Worm (Caenorhabditis elegans) whole organism, young adult: ENCODE measurements around the gene glb-29.
A peak's percentile ranks its signal among the peaks of the same experiment; 100 is the strongest.

Experiments used
- B0019.2 ChIP-seq: fragments of 200-800 bp; sonication (Bioruptor generic); conservative IDR thresholded peaks from 2 replicates; pipeline ENCODE4 v1.3.6; 2022; ENCODE audit warnings: missing genetic modification reagents, missing genetic modification characterization, missing compliant biosample characterization
- D2030.7 ChIP-seq: fragments of 200-800 bp; sonication (Bioruptor generic); IDR thresholded peaks from 2 replicates; pipeline ENCODE4 v1.3.6; 2022; ENCODE audit warnings: missing genetic modification reagents, missing genetic modification characterization, missing compliant biosample characterization
- F10E7.11 ChIP-seq: sonication (generic microtip); optimal IDR thresholded peaks from 2 replicates; lab custom pipeline; 2017; ENCODE audit warnings: mild to moderate bottlenecking, missing genetic modification characterization, moderate library complexity, missing compliant biosample characterization
- F23B12.7 ChIP-seq: sonication (generic microtip); optimal IDR thresholded peaks from 2 replicates; lab custom pipeline; 2017; ENCODE audit warnings: missing genetic modification characterization, mild to moderate bottlenecking, missing compliant biosample characterization, antibody characterized with exemption, moderate library complexity; ENCODE audit not compliant: insufficient read depth
- F37B4.10 ChIP-seq: fragments of 200-800 bp; sonication (Bioruptor generic); IDR thresholded peaks from 2 replicates; pipeline ENCODE4 v1.3.6; 2022; ENCODE audit warnings: missing genetic modification characterization, missing compliant biosample characterization
- F55B11.4 ChIP-seq: sonication (generic microtip); optimal IDR thresholded peaks from 2 replicates; lab custom pipeline; 2016; ENCODE audit warnings: missing compliant biosample characterization, missing genetic modification characterization, borderline replicate concordance; ENCODE audit not compliant: insufficient read depth
- F57A8.1 ChIP-seq: fragments of 200-800 bp; sonication (Bioruptor generic); optimal IDR thresholded peaks from 2 replicates; lab custom pipeline; 2018; ENCODE audit warnings: mild to moderate bottlenecking, missing genetic modification characterization, moderate library complexity, missing compliant biosample characterization
- K11D2.4 ChIP-seq: fragments of 200-800 bp; sonication (Bioruptor generic); IDR thresholded peaks from 2 replicates; pipeline ENCODE4 v1.3.6; 2022; ENCODE audit warnings: missing genetic modification reagents, missing genetic modification characterization, missing compliant biosample characterization
- Y67H2A.10 ChIP-seq: fragments of 200-800 bp; sonication (Bioruptor generic); conservative IDR thresholded peaks from 2 replicates; pipeline ENCODE4 v1.3.6; 2022; ENCODE audit warnings: missing genetic modification reagents, missing genetic modification characterization, missing compliant biosample characterization
- akir-1 ChIP-seq: fragments of 200-800 bp; sonication (Bioruptor generic); optimal IDR thresholded peaks from 2 replicates; lab custom pipeline; 2018; ENCODE audit warnings: mild to moderate bottlenecking, missing genetic modification characterization, moderate library complexity, missing compliant biosample characterization
- ama-1 ChIP-seq, 3 experiments: fragments of 150-350 bp in 1 of 3; sonication (generic microtip) in 2 of 3; optimal IDR thresholded peaks; 2 replicates each; lab custom pipeline; 2014 to 2018; ENCODE audit warnings: missing biosample characterization in 2 of 3, missing genetic modification characterization in 2 of 3, missing genetic modification reagents in 2 of 3
- bed-1 ChIP-seq: fragments of 200-800 bp; sonication (Bioruptor generic); IDR thresholded peaks from 2 replicates; pipeline ENCODE4 v1.3.6; 2022; ENCODE audit warnings: missing genetic modification reagents, missing genetic modification characterization, missing compliant biosample characterization
- bed-2 ChIP-seq: fragments of 200-800 bp; sonication (Bioruptor generic); IDR thresholded peaks from 2 replicates; pipeline ENCODE4 v1.3.6; 2022; ENCODE audit warnings: missing genetic modification reagents, missing genetic modification characterization, missing compliant biosample characterization
- ccch-3 ChIP-seq: fragments of 200-800 bp; sonication (Bioruptor generic); optimal IDR thresholded peaks from 2 replicates; lab custom pipeline; 2018; ENCODE audit warnings: mild to moderate bottlenecking, missing genetic modification characterization, missing compliant biosample characterization
- cebp-1 ChIP-seq, 2 experiments: fragments of 200-800 bp in 1 of 2; sonication (Bioruptor generic) in 1 of 2; sonication (generic microtip) in 1 of 2; IDR thresholded peaks in 1 of 2; optimal IDR thresholded peaks in 1 of 2; 2 replicates each; pipeline versions ENCODE4 v1.3.6 to Lab custom; 2017 to 2022; ENCODE audit warnings: missing compliant biosample characterization in 2 of 2, missing genetic modification characterization in 2 of 2, mild to moderate bottlenecking in 1 of 2, missing genetic modification reagents in 1 of 2, moderate library complexity in 1 of 2
- ceh-40 ChIP-seq: fragments of 200-800 bp; sonication (Bioruptor generic); IDR thresholded peaks from 2 replicates; pipeline ENCODE4 v1.3.6; 2022; ENCODE audit warnings: missing genetic modification characterization, missing compliant biosample characterization
- ceh-91 ChIP-seq: fragments of 200-800 bp; sonication (Bioruptor generic); IDR thresholded peaks from 2 replicates; pipeline ENCODE4 v1.3.6; 2022; ENCODE audit warnings: missing genetic modification reagents, missing genetic modification characterization, missing compliant biosample characterization
- chd-7 ChIP-seq: sonication (generic microtip); optimal IDR thresholded peaks from 2 replicates; lab custom pipeline; 2016; ENCODE audit warnings: mild to moderate bottlenecking, missing genetic modification characterization, moderate library complexity, missing compliant biosample characterization
- dox-1 ChIP-seq: fragments of 200-800 bp; sonication (Bioruptor generic); IDR thresholded peaks from 2 replicates; pipeline ENCODE4 v1.3.6; 2022; ENCODE audit warnings: missing genetic modification reagents, missing genetic modification characterization, missing compliant biosample characterization
- egrh-3 ChIP-seq: fragments of 200-800 bp; sonication (Bioruptor generic); IDR thresholded peaks from 2 replicates; pipeline ENCODE4 v1.3.6; 2022; ENCODE audit warnings: missing genetic modification reagents, missing genetic modification characterization, missing compliant biosample characterization
- ekl-4 ChIP-seq: fragments of 200-800 bp; sonication (Bioruptor generic); IDR thresholded peaks from 2 replicates; pipeline ENCODE4 v1.3.6; 2022; ENCODE audit warnings: missing genetic modification reagents, missing genetic modification characterization, missing compliant biosample characterization
- hlh-12 ChIP-seq: sonication (generic microtip); optimal IDR thresholded peaks from 2 replicates; lab custom pipeline; 2016; ENCODE audit warnings: missing genetic modification characterization, missing compliant biosample characterization
- hmg-20 ChIP-seq: fragments of 200-800 bp; sonication (Bioruptor generic); IDR thresholded peaks from 2 replicates; pipeline ENCODE4 v1.3.6; 2022; ENCODE audit warnings: missing genetic modification reagents, missing genetic modification characterization, missing compliant biosample characterization
- hrde-1 ChIP-seq: sonication (generic microtip); optimal IDR thresholded peaks from 2 replicates; lab custom pipeline; 2016; ENCODE audit warnings: missing genetic modification characterization, mild to moderate bottlenecking, missing compliant biosample characterization, moderate library complexity, missing genotype, missing genetic modification reagents, borderline replicate concordance
- hsf-1 ChIP-seq: fragments of 200-800 bp; sonication (Bioruptor generic); IDR thresholded peaks from 2 replicates; pipeline ENCODE4 v1.3.6; 2022; ENCODE audit warnings: missing genetic modification reagents, missing genetic modification characterization, missing compliant biosample characterization
- let-607 ChIP-seq, 2 experiments: fragments of 200-800 bp in 1 of 2; sonication (Bioruptor generic) in 1 of 2; sonication (generic microtip) in 1 of 2; optimal IDR thresholded peaks; 2 replicates each; lab custom pipeline; 2016 to 2018; ENCODE audit warnings: mild to moderate bottlenecking in 2 of 2, missing compliant biosample characterization in 2 of 2, missing genetic modification characterization in 2 of 2, moderate library complexity in 2 of 2, missing genotype in 1 of 2
- lsy-27 ChIP-seq: sonication (generic microtip); optimal IDR thresholded peaks from 2 replicates; lab custom pipeline; 2017; ENCODE audit warnings: missing genetic modification characterization, mild to moderate bottlenecking, missing compliant biosample characterization, antibody characterized with exemption, missing genotype, borderline replicate concordance; ENCODE audit not compliant: insufficient read depth
- madf-3 ChIP-seq: fragments of 200-800 bp; sonication (Bioruptor generic); IDR thresholded peaks from 2 replicates; pipeline ENCODE4 v1.3.6; 2022; ENCODE audit warnings: missing genetic modification reagents, missing genetic modification characterization, missing compliant biosample characterization
- nhr-90 ChIP-seq: sonication (generic microtip); optimal IDR thresholded peaks from 2 replicates; lab custom pipeline; 2016; ENCODE audit warnings: missing genotype, mild to moderate bottlenecking, missing genetic modification characterization, missing compliant biosample characterization
- snpc-4 ChIP-seq, 5 experiments: fragments of 150-350 bp in 1 of 5; sonication (generic microtip) in 4 of 5; optimal IDR thresholded peaks; 2 replicates each; lab custom pipeline; 2014 to 2018; ENCODE audit warnings: missing genetic modification characterization in 5 of 5, missing biosample characterization in 3 of 5, antibody characterized with exemption in 2 of 5, mild to moderate bottlenecking in 2 of 5, missing compliant biosample characterization in 2 of 5, missing genotype in 2 of 5, moderate library complexity in 2 of 5, missing genetic modification reagents in 1 of 5
- tbp1 ChIP-seq: fragments of 200-800 bp; sonication (Bioruptor generic); optimal IDR thresholded peaks from 2 replicates; lab custom pipeline; 2018; ENCODE audit warnings: mild to moderate bottlenecking, missing genetic modification characterization, missing compliant biosample characterization
- xnd-1 ChIP-seq: sonication (generic microtip); optimal IDR thresholded peaks from 2 replicates; lab custom pipeline; 2016; ENCODE audit warnings: missing genotype, missing genetic modification reagents, missing genetic modification characterization, missing compliant biosample characterization
- zfh-2 ChIP-seq: fragments of 200-800 bp; sonication (Bioruptor generic); conservative IDR thresholded peaks from 2 replicates; pipeline ENCODE4 v1.3.6; 2022; ENCODE audit warnings: missing genetic modification reagents, missing genetic modification characterization, missing compliant biosample characterization
- ztf-22 ChIP-seq: fragments of 200-800 bp; sonication (Bioruptor generic); optimal IDR thresholded peaks from 2 replicates; lab custom pipeline; 2018; ENCODE audit warnings: mild to moderate bottlenecking, missing genetic modification characterization, moderate library complexity, missing compliant biosample characterization
- ztf-25 ChIP-seq: fragments of 200-800 bp; sonication (Bioruptor generic); IDR thresholded peaks from 2 replicates; pipeline ENCODE4 v1.3.6; 2022; ENCODE audit warnings: missing genetic modification reagents, missing genetic modification characterization, missing compliant biosample characterization
- ztf-26 ChIP-seq: sonication (generic microtip); optimal IDR thresholded peaks from 2 replicates; lab custom pipeline; 2017; ENCODE audit warnings: missing genetic modification characterization, missing compliant biosample characterization
- ztf-28 ChIP-seq: fragments of 200-800 bp; sonication (Bioruptor generic); IDR thresholded peaks from 2 replicates; pipeline ENCODE4 v1.3.6; 2022; ENCODE audit warnings: missing genetic modification reagents, missing genetic modification characterization, missing compliant biosample characterization
- ztf-6 ChIP-seq: fragments of 200-800 bp; sonication (Bioruptor generic); IDR thresholded peaks from 2 replicates; pipeline ENCODE4 v1.3.6; 2022; ENCODE audit warnings: missing genetic modification reagents, missing genetic modification characterization, missing compliant biosample characterization

The glb-29 gene

ce11 chrII:12059872-12060271, 51.0 kb downstream of the glb-29 start (continued):
- TF ChIP-seq hmg-20 = no peak
- no peak for TF ChIP-seq cebp-1 (GFP tag; IDR thresholded peaks at IDR 0.05; lab: Robert Waterston, UW)
- peak; percentile 58 for TF ChIP-seq cebp-1 (tag; optimal IDR thresholded peaks at IDR 0.05; lab: Kevin White, UChicago)
- TF ChIP-seq hlh-12 (tag; lab: Kevin White, UChicago) = no peak
- TF ChIP-seq bed-1 (GFP tag; lab: Robert Waterston, UW) = no peak
- TF ChIP-seq Y67H2A.10 (GFP tag; lab: Robert Waterston, UW) = no peak
- no peak for TF ChIP-seq ccch-3
- no peak for TF ChIP-seq F10E7.11 (tag; lab: Kevin White, UChicago)
- TF ChIP-seq F55B11.4 (tag; lab: Kevin White, UChicago) = no peak
- no peak for TF ChIP-seq chd-7 (tag; lab: Kevin White, UChicago)
- peak; percentile 26 for TF ChIP-seq ama-1 (optimal IDR thresholded peaks at IDR 0.05; lab: Kevin White, UChicago)
- no peak for TF ChIP-seq ama-1 (GFP tag; optimal IDR thresholded peaks at IDR 0.05; lab: Kevin White, UChicago)
- TF ChIP-seq K11D2.4 (GFP tag; lab: Robert Waterston, UW) = peak; percentile 27; the same call in 1 of the 2 replicates
- no peak for TF ChIP-seq ztf-6
- peak; percentile 85 for TF ChIP-seq madf-3 (GFP tag; lab: Robert Waterston, UW)
- TF ChIP-seq F23B12.7 (tag; lab: Kevin White, UChicago) = no peak
- TF ChIP-seq nhr-90 (tag; lab: Kevin White, UChicago) = no peak
- no peak for TF ChIP-seq D2030.7 (GFP tag; lab: Robert Waterston, UW)
- TF ChIP-seq ceh-40 (GFP tag; lab: Robert Waterston, UW) = no peak
- TF ChIP-seq let-607 (tag; optimal IDR thresholded peaks at IDR 0.05; lab: Kevin White, UChicago) = no peak
- TF ChIP-seq F57A8.1 = no peak
- no peak for TF ChIP-seq dox-1 (GFP tag; lab: Robert Waterston, UW)
- TF ChIP-seq ztf-28 (GFP tag; lab: Robert Waterston, UW) = 0 out of 2 replicates have a peak, but pooled peaks have one; percentile 31

ce11 chrII:12062521-12062920, 53.6 kb downstream of the glb-29 start, which contains the start of gene arrd-7:
Gene arrd-7, minus strand, starts transcription at chrII:12062621.
- TF ChIP-seq lsy-27 (tag; lab: Kevin White, UChicago) (no peak), hrde-1 (tag; lab: Kevin White, UChicago) (no peak), ztf-26 (tag; lab: Kevin White, UChicago) (no peak), ztf-22 (GFP tag; lab: Kevin White, UChicago) (no peak), ccch-3 (no peak), tbp1 (GFP tag; lab: Kevin White, UChicago) (no peak), snpc-4 (GFP tag; optimal IDR thresholded peaks at IDR 0.05; lab: Kevin White, UChicago) (no peak), snpc-4 (tag; optimal IDR thresholded peaks at IDR 0.05; lab: Kevin White, UChicago) (no peak), ekl-4 (no peak), B0019.2 (no peak), ceh-91 (GFP tag; lab: Robert Waterston, UW) (no peak), F37B4.10 (GFP tag; lab: Robert Waterston, UW) (no peak), hsf-1 (no peak), bed-2 (GFP tag; lab: Robert Waterston, UW) (no peak), egrh-3 (GFP tag; lab: Robert Waterston, UW) (no peak), akir-1 (GFP tag; lab: Kevin White, UChicago) (no peak), xnd-1 (tag; lab: Kevin White, UChicago) (no peak), ztf-25 (GFP tag; lab: Robert Waterston, UW) (no peak), zfh-2 (GFP tag; lab: Robert Waterston, UW) (no peak)
